Fruit fly (Drosophila melanogaster) whole organism, embryonic: Measurements from ENCODE around the gene obe.

Source experiments
- Antp ChIP-seq: fragments of 200-800 bp; sonication (Bioruptor generic); optimal IDR thresholded peaks from 3 replicates; lab custom pipeline; 2016; ENCODE audit warnings: missing biosample characterization, missing genetic modification characterization
- Atf-2 ChIP-seq: fragments of 200-800 bp; sonication (Bioruptor generic); optimal IDR thresholded peaks from 2 replicates; lab custom pipeline; 2016; ENCODE audit warnings: missing biosample characterization, missing genetic modification characterization
- BEAF-32 ChIP-seq: fragments of 200-800 bp; sonication (Bioruptor generic); optimal IDR thresholded peaks from 3 replicates; lab custom pipeline; 2017; ENCODE audit warnings: missing biosample characterization, missing genetic modification characterization, mild to moderate bottlenecking, moderate library complexity, missing genetic modification reagents
- CG10431 ChIP-seq: fragments of 200-800 bp; sonication (Bioruptor generic); optimal IDR thresholded peaks from 3 replicates; lab custom pipeline; 2018; ENCODE audit warnings: missing biosample characterization, mild to moderate bottlenecking, missing genetic modification characterization
- CG10959 ChIP-seq: fragments of 200-800 bp; sonication (Bioruptor generic); IDR thresholded peaks from 2 replicates; pipeline ENCODE4 v1.3.6; 2022; ENCODE audit warnings: missing biosample characterization, missing genetic modification characterization
- CG11504 ChIP-seq: fragments of 200-800 bp; sonication (Bioruptor generic); optimal IDR thresholded peaks from 3 replicates; lab custom pipeline; 2019; ENCODE audit warnings: missing biosample characterization, mild to moderate bottlenecking, missing genetic modification characterization, moderate library complexity
- CG12155 ChIP-seq: fragments of 200-800 bp; sonication (Bioruptor generic); optimal IDR thresholded peaks from 3 replicates; lab custom pipeline; 2016; ENCODE audit warnings: missing biosample characterization, missing genetic modification characterization
- CG12659 ChIP-seq: fragments of 200-800 bp; sonication (Bioruptor generic); optimal IDR thresholded peaks from 3 replicates; lab custom pipeline; 2017; ENCODE audit warnings: mild to moderate bottlenecking, missing biosample characterization, missing genetic modification reagents, missing genetic modification characterization
- CG17912 ChIP-seq: fragments of 200-800 bp; sonication (Bioruptor generic); optimal IDR thresholded peaks from 2 replicates; lab custom pipeline; 2018; ENCODE audit warnings: missing biosample characterization, mild to moderate bottlenecking, missing genetic modification characterization
- CG2116 ChIP-seq: fragments of 200-800 bp; sonication (Bioruptor generic); optimal IDR thresholded peaks from 3 replicates; lab custom pipeline; 2018; ENCODE audit warnings: missing biosample characterization, mild to moderate bottlenecking, missing genetic modification characterization
- CG2120 ChIP-seq: fragments of 200-800 bp; sonication (Bioruptor generic); optimal IDR thresholded peaks from 3 replicates; lab custom pipeline; 2016; ENCODE audit warnings: missing biosample characterization, missing genetic modification characterization
- CG2129 ChIP-seq: fragments of 200-800 bp; sonication (Bioruptor generic); IDR thresholded peaks from 2 replicates; pipeline ENCODE4 v1.3.6; 2022; ENCODE audit warnings: missing biosample characterization, missing genetic modification characterization; ENCODE audit not compliant: partially characterized antibody
- CG32532 ChIP-seq: fragments of 200-800 bp; sonication (Bioruptor generic); IDR thresholded peaks from 2 replicates; pipeline ENCODE4 v1.3.6; 2022; ENCODE audit warnings: missing biosample characterization, missing genetic modification characterization
- CG33213 ChIP-seq: fragments of 200-800 bp; sonication (Bioruptor generic); optimal IDR thresholded peaks from 3 replicates; lab custom pipeline; 2016; ENCODE audit warnings: missing biosample characterization, missing genetic modification characterization
- CG42726 ChIP-seq: fragments of 200-800 bp; sonication (Bioruptor generic); IDR thresholded peaks from 2 replicates; pipeline ENCODE4 v1.3.6; 2022; ENCODE audit warnings: missing biosample characterization, missing genetic modification characterization; ENCODE audit not compliant: partially characterized antibody
- CG6689 ChIP-seq: fragments of 200-800 bp; sonication (Bioruptor generic); IDR thresholded peaks from 2 replicates; pipeline ENCODE4 v1.3.6; 2022; ENCODE audit warnings: missing biosample characterization, missing genetic modification characterization
- CG6765 ChIP-seq: fragments of 200-800 bp; sonication (Bioruptor generic); optimal IDR thresholded peaks from 3 replicates; lab custom pipeline; 2017; ENCODE audit warnings: missing biosample characterization, mild to moderate bottlenecking, missing genetic modification characterization
- CG7839 ChIP-seq: fragments of 200-800 bp; sonication (Bioruptor generic); optimal IDR thresholded peaks from 3 replicates; lab custom pipeline; 2018; ENCODE audit warnings: missing biosample characterization, mild to moderate bottlenecking, missing genetic modification characterization, moderate library complexity
- CG8290 ChIP-seq, 3 experiments: fragments of 200-800 bp; sonication (Bioruptor generic); optimal IDR thresholded peaks; 2 replicates each; lab custom pipeline; 2016 to 2019; ENCODE audit warnings: missing biosample characterization in 3 of 3, missing genetic modification characterization in 3 of 3, mild to moderate bottlenecking in 2 of 3, moderate library complexity in 1 of 3
- CG9932 ChIP-seq: fragments of 200-800 bp; sonication (Bioruptor generic); IDR thresholded peaks from 2 replicates; pipeline ENCODE4 v1.3.6; 2022; ENCODE audit warnings: missing biosample characterization, missing genetic modification characterization
- HLH4C ChIP-seq: fragments of 200-800 bp; sonication (Bioruptor generic); IDR thresholded peaks from 3 replicates; pipeline ENCODE4 v1.3.6; 2022; ENCODE audit warnings: missing biosample characterization, missing genetic modification characterization; ENCODE audit not compliant: partially characterized antibody
- Hand ChIP-seq: fragments of 200-800 bp; sonication (Bioruptor generic); optimal IDR thresholded peaks from 2 replicates; lab custom pipeline; 2017; ENCODE audit warnings: mild to moderate bottlenecking, missing biosample characterization, missing genetic modification reagents, missing genetic modification characterization
- Hmx ChIP-seq: fragments of 200-800 bp; sonication (Bioruptor generic); optimal IDR thresholded peaks from 2 replicates; lab custom pipeline; 2016; ENCODE audit warnings: missing biosample characterization, missing genetic modification characterization
- NC2α ChIP-seq: fragments of 200-800 bp; sonication (Bioruptor generic); optimal IDR thresholded peaks from 2 replicates; lab custom pipeline; 2016; ENCODE audit warnings: missing biosample characterization, missing genetic modification characterization
- Nf-YC ChIP-seq: fragments of 200-800 bp; optimal IDR thresholded peaks from 3 replicates; lab custom pipeline; 2019; ENCODE audit warnings: missing biosample characterization, mild to moderate bottlenecking, missing genetic modification characterization, moderate library complexity
- Oaz ChIP-seq: fragments of 200-800 bp; sonication (Bioruptor generic); IDR thresholded peaks from 2 replicates; pipeline ENCODE4 v1.3.6; 2022; ENCODE audit warnings: missing biosample characterization, missing genetic modification characterization
- Oli ChIP-seq: fragments of 200-800 bp; sonication (Bioruptor generic); optimal IDR thresholded peaks from 2 replicates; lab custom pipeline; 2018; ENCODE audit warnings: missing biosample characterization, mild to moderate bottlenecking, missing genetic modification characterization, moderate library complexity
- Ptx1 ChIP-seq: fragments of 200-800 bp; sonication (Bioruptor generic); IDR thresholded peaks from 2 replicates; pipeline ENCODE4 v1.3.6; 2022; ENCODE audit warnings: missing biosample characterization, missing genetic modification characterization
- Scr ChIP-seq: fragments of 200-800 bp; sonication (Bioruptor generic); IDR thresholded peaks from 2 replicates; pipeline ENCODE4 v1.3.6; 2022; ENCODE audit warnings: missing biosample characterization, missing genetic modification characterization; ENCODE audit not compliant: partially characterized antibody
- Stat92E ChIP-seq, 3 experiments: fragments of >200 bp in 2 of 3; fragments of 200-800 bp in 1 of 3; sonication (Bioruptor generic) in 1 of 3; optimal IDR thresholded peaks; 2 replicates each; lab custom pipeline; 2017 to 2019; ENCODE audit warnings: missing biosample characterization in 3 of 3, missing genetic modification characterization in 3 of 3, mild to moderate bottlenecking in 1 of 3, moderate library complexity in 1 of 3
- Vsx1 ChIP-seq: fragments of 200-800 bp; sonication (Bioruptor generic); optimal IDR thresholded peaks from 2 replicates; lab custom pipeline; 2017; ENCODE audit warnings: missing biosample characterization, mild to moderate bottlenecking, missing genetic modification characterization, missing genetic modification reagents
- ab ChIP-seq: fragments of 200-800 bp; sonication (Bioruptor generic); optimal IDR thresholded peaks from 2 replicates; lab custom pipeline; 2016; ENCODE audit warnings: missing biosample characterization, missing genetic modification characterization
- aop ChIP-seq: fragments of 200-800 bp; sonication (Bioruptor generic); IDR thresholded peaks from 2 replicates; pipeline ENCODE4 v1.3.6; 2022; ENCODE audit warnings: missing biosample characterization, missing genetic modification characterization
- ase ChIP-seq: fragments of 200-800 bp; sonication (Bioruptor generic); IDR thresholded peaks from 3 replicates; pipeline ENCODE4 v1.3.6; 2022; ENCODE audit warnings: missing biosample characterization, missing genetic modification characterization
- cad ChIP-seq: fragments of >200 bp; optimal IDR thresholded peaks from 2 replicates; lab custom pipeline; 2017; ENCODE audit warnings: missing biosample characterization, missing genetic modification characterization
- gem ChIP-seq: fragments of 200-800 bp; sonication (Bioruptor generic); optimal IDR thresholded peaks from 2 replicates; lab custom pipeline; 2019; ENCODE audit warnings: missing biosample characterization, mild to moderate bottlenecking, missing genetic modification characterization, moderate library complexity
- grau ChIP-seq: fragments of 200-800 bp; optimal IDR thresholded peaks from 3 replicates; lab custom pipeline; 2019; ENCODE audit warnings: missing biosample characterization, mild to moderate bottlenecking, missing genetic modification characterization, moderate library complexity
- mam ChIP-seq: fragments of 200-800 bp; sonication (Bioruptor generic); optimal IDR thresholded peaks from 3 replicates; lab custom pipeline; 2016; ENCODE audit warnings: missing biosample characterization, missing genetic modification characterization
- oc ChIP-seq: fragments of 200-800 bp; sonication (Bioruptor generic); optimal IDR thresholded peaks from 2 replicates; lab custom pipeline; 2018; ENCODE audit warnings: missing biosample characterization, mild to moderate bottlenecking, missing genetic modification characterization, moderate library complexity
- pfk ChIP-seq: fragments of 200-800 bp; sonication (Bioruptor generic); optimal IDR thresholded peaks from 2 replicates; lab custom pipeline; 2018; ENCODE audit warnings: missing biosample characterization, mild to moderate bottlenecking, missing genetic modification characterization, moderate library complexity
- prd ChIP-seq, 3 experiments: fragments of >200 bp in 2 of 3; fragments of 200-800 bp in 1 of 3; sonication (Bioruptor generic) in 1 of 3; optimal IDR thresholded peaks in 2 of 3; IDR thresholded peaks in 1 of 3; 2 replicates in 2 of 3; 3 replicates in 1 of 3; pipeline versions ENCODE4 v1.3.6 to Lab custom; 2017 to 2022; ENCODE audit warnings: missing biosample characterization in 1 of 3, missing genetic modification characterization in 1 of 3
- ro ChIP-seq: fragments of 200-800 bp; sonication (Bioruptor generic); IDR thresholded peaks from 2 replicates; pipeline ENCODE4 v1.3.6; 2022; ENCODE audit warnings: missing biosample characterization, missing genetic modification characterization
- row ChIP-seq: fragments of 200-800 bp; sonication (Bioruptor generic); IDR thresholded peaks from 3 replicates; pipeline ENCODE4 v1.3.6; 2022; ENCODE audit warnings: missing biosample characterization, missing genetic modification characterization
- sc ChIP-seq, 3 experiments: fragments of >200 bp in 2 of 3; fragments of 200-800 bp in 1 of 3; sonication (Bioruptor generic) in 1 of 3; optimal IDR thresholded peaks; 2 replicates in 2 of 3; 3 replicates in 1 of 3; lab custom pipeline; 2017; ENCODE audit warnings: mild to moderate bottlenecking in 1 of 3, missing biosample characterization in 1 of 3, missing genetic modification characterization in 1 of 3, missing genetic modification reagents in 1 of 3
- sens-2 ChIP-seq: fragments of 200-800 bp; sonication (Bioruptor generic); IDR thresholded peaks from 2 replicates; pipeline ENCODE4 v1.3.6; 2022; ENCODE audit warnings: missing biosample characterization, missing genetic modification characterization
- slp2 ChIP-seq: fragments of 200-800 bp; sonication (Bioruptor generic); optimal IDR thresholded peaks from 2 replicates; lab custom pipeline; 2016; ENCODE audit warnings: missing biosample characterization, missing genetic modification characterization
- tap ChIP-seq: fragments of 200-800 bp; optimal IDR thresholded peaks from 3 replicates; lab custom pipeline; 2019; ENCODE audit warnings: missing biosample characterization, mild to moderate bottlenecking, missing genetic modification characterization, moderate library complexity
- tna ChIP-seq: fragments of 200-800 bp; sonication (Bioruptor generic); IDR thresholded peaks from 2 replicates; pipeline ENCODE4 v1.3.6; 2022; ENCODE audit warnings: missing biosample characterization, missing genetic modification characterization; ENCODE audit not compliant: partially characterized antibody
- twi ChIP-seq: fragments of 200-800 bp; optimal IDR thresholded peaks from 2 replicates; lab custom pipeline; 2019; ENCODE audit warnings: missing biosample characterization, mild to moderate bottlenecking, missing genetic modification characterization, moderate library complexity

Gene obe

DNA sequence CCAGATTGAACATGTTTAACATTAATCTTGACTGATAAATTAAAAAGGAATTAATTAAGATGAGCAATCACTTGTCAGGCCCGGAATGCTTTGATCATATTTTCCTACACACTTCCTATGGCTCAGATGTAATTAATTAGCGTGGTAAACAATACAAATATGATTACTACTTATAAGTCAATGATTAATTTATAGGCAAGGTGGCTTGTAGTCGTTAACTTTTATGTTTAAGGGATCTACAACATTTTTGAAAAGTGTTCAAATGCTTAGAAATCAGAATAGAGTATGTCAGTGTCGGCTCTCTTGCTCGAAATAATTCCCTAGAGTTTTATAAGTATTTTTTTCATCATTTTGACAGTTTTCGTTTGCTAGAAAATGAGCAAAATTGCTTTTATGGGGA, 14.1 kb upstream of the obe start (continued):
- TF ChIP-seq sens-2 (GFP tag; lab: Robert Waterston, UW) (no peak), CG2129 (GFP tag; lab: Robert Waterston, UW) (no peak), aop (no peak), oc (tag; lab: Kevin White, UChicago) (no peak), CG12155 (GFP tag; lab: Kevin White, UChicago) (no peak), row (peak; percentile 46; the same call in 2 of the 3 replicates), Hmx (GFP tag; lab: Kevin White, UChicago) (no peak), Atf-2 (GFP tag; lab: Kevin White, UChicago) (no peak), pfk (GFP tag; lab: Kevin White, UChicago) (no peak), CG33213 (GFP tag; lab: Kevin White, UChicago) (no peak), Oli (tag; lab: Kevin White, UChicago) (peak; percentile 9), HLH4C (GFP tag; lab: Robert Waterston, UW) (no peak), CG10431 (GFP tag; lab: Kevin White, UChicago) (no peak), grau (tag; lab: Kevin White, UChicago) (peak; percentile 34), CG42726 (GFP tag; lab: Robert Waterston, UW) (no peak), CG12659 (GFP tag; lab: Kevin White, UChicago) (no peak), Ptx1 (GFP tag; lab: Robert Waterston, UW) (no peak), tna (GFP tag; lab: Robert Waterston, UW) (no peak), BEAF-32 (GFP tag; lab: Kevin White, UChicago) (no peak), ab (no peak), sc (optimal IDR thresholded peaks at IDR 0.05; lab: Kevin White, UChicago) (no peak), sc (GFP tag; optimal IDR thresholded peaks at IDR 0.05; lab: Kevin White, UChicago) (no peak), Nf-YC (tag; lab: Kevin White, UChicago) (no peak), CG10959 (no peak), CG9932 (peak; percentile 38; the same call in 1 of the 2 replicates), CG2120 (GFP tag; lab: Kevin White, UChicago) (peak; percentile 51), CG2116 (GFP tag; lab: Kevin White, UChicago) (no peak), CG17912 (no peak), ro (no peak), Hand (GFP tag; lab: Kevin White, UChicago) (no peak), CG11504 (tag; lab: Kevin White, UChicago) (peak; percentile 20), Oaz (GFP tag; lab: Robert Waterston, UW) (no peak), CG8290 (GFP tag; optimal IDR thresholded peaks at IDR 0.05; lab: Kevin White, UChicago) (no peak), CG8290 (tag; optimal IDR thresholded peaks at IDR 0.05; lab: Kevin White, UChicago) (no peak), Stat92E (GFP tag; optimal IDR thresholded peaks at IDR 0.05; lab: Kevin White, UChicago) (no peak), ase (GFP tag; lab: Robert Waterston, UW) (no peak), Vsx1 (GFP tag; lab: Kevin White, UChicago) (no peak), CG7839 (tag; lab: Kevin White, UChicago) (peak; percentile 27), cad (no peak), twi (tag; lab: Kevin White, UChicago) (no peak), gem (tag; lab: Kevin White, UChicago) (peak; percentile 29), Antp (no peak), CG6765 (GFP tag; lab: Kevin White, UChicago) (no peak), CG32532 (GFP tag; lab: Robert Waterston, UW) (peak; percentile 40; the same call in 1 of the 2 replicates), mam (GFP tag; lab: Kevin White, UChicago) (no peak), NC2α (GFP tag; lab: Kevin White, UChicago) (no peak), prd (optimal IDR thresholded peaks at IDR 0.05; lab: Kevin White, UChicago) (no peak), prd (GFP tag; IDR thresholded peaks at IDR 0.05; lab: Robert Waterston, UW) (no peak), CG6689 (GFP tag; lab: Robert Waterston, UW) (no peak), Scr (GFP tag; lab: Robert Waterston, UW) (no peak), slp2 (GFP tag; lab: Kevin White, UChicago) (no peak), tap (tag; lab: Kevin White, UChicago) (no peak)
